Worm (Caenorhabditis elegans) whole organism, L1 larva: ENCODE data around the gene cey-4.

Experiments used
- F16B12.6 ChIP-seq: fragments of 150-350 bp; optimal IDR thresholded peaks from 2 replicates; lab custom pipeline; 2014; ENCODE audit warnings: missing biosample characterization, missing genetic modification characterization
- alr-1 ChIP-seq: fragments of 200-800 bp; sonication (Bioruptor generic); optimal IDR thresholded peaks from 2 replicates; lab custom pipeline; 2018; ENCODE audit warnings: borderline replicate concordance, mild to moderate bottlenecking, missing genetic modification characterization, missing compliant biosample characterization
- aly-2 ChIP-seq: fragments of 150-350 bp; optimal IDR thresholded peaks from 2 replicates; lab custom pipeline; 2014; ENCODE audit warnings: missing biosample characterization, missing genetic modification characterization
- blmp-1 ChIP-seq: fragments of 150-350 bp; optimal IDR thresholded peaks from 2 replicates; lab custom pipeline; 2014; ENCODE audit warnings: missing biosample characterization, missing genetic modification characterization
- ceh-63 ChIP-seq: fragments of 200-800 bp; sonication (Bioruptor generic); optimal IDR thresholded peaks from 2 replicates; lab custom pipeline; 2018; ENCODE audit warnings: mild to moderate bottlenecking, missing genetic modification characterization, missing compliant biosample characterization
- ceh-88 ChIP-seq: fragments of 200-800 bp; sonication (Bioruptor generic); IDR thresholded peaks from 2 replicates; pipeline ENCODE4 v1.3.6; 2022; ENCODE audit warnings: missing genetic modification characterization, missing compliant biosample characterization
- dsc-1 ChIP-seq: sonication (generic microtip); optimal IDR thresholded peaks from 2 replicates; lab custom pipeline; 2016; ENCODE audit warnings: mild to moderate bottlenecking, missing genetic modification characterization, missing compliant biosample characterization
- efl-1 ChIP-seq, 4 experiments: fragments of 150-350 bp; optimal IDR thresholded peaks in 3 of 4; peaks in 1 of 4; 1 replicate in 1 of 4; 2 replicates in 3 of 4; lab custom pipeline; 2014; ENCODE audit warnings: missing biosample characterization in 2 of 4, missing genetic modification characterization in 2 of 4, missing genetic modification reagents in 2 of 4
- efl-3 ChIP-seq: fragments of 200-800 bp; sonication (Bioruptor generic); optimal IDR thresholded peaks from 2 replicates; lab custom pipeline; 2018; ENCODE audit warnings: mild to moderate bottlenecking, missing genetic modification characterization, missing compliant biosample characterization
- egl-13 ChIP-seq: sonication (generic microtip); optimal IDR thresholded peaks from 2 replicates; lab custom pipeline; 2016; ENCODE audit warnings: missing genotype, missing genetic modification reagents, missing genetic modification characterization, missing compliant biosample characterization
- egl-27 ChIP-seq, 2 experiments: fragments of 150-350 bp in 1 of 2; sonication (generic microtip); optimal IDR thresholded peaks; 3 replicates each; lab custom pipeline; 2017 to 2018; ENCODE audit warnings: missing biosample characterization in 2 of 2, missing genetic modification characterization in 2 of 2, missing genetic modification reagents in 2 of 2
- elt-3 ChIP-seq, 6 experiments: fragments of 150-350 bp in 1 of 6; sonication (generic microtip); optimal IDR thresholded peaks; 2 replicates each; lab custom pipeline; 2017 to 2018; ENCODE audit warnings: missing biosample characterization in 6 of 6, missing genetic modification characterization in 6 of 6, inconsistent platforms in 1 of 6
- fkh-10 ChIP-seq: sonication (generic microtip); optimal IDR thresholded peaks from 2 replicates; lab custom pipeline; 2017; ENCODE audit warnings: missing biosample characterization, missing genetic modification reagents, missing genetic modification characterization
- fkh-4 ChIP-seq: sonication (generic microtip); optimal IDR thresholded peaks from 2 replicates; lab custom pipeline; 2016; ENCODE audit warnings: missing compliant biosample characterization, missing genetic modification characterization, borderline replicate concordance
- fkh-8 ChIP-seq: sonication (generic microtip); optimal IDR thresholded peaks from 2 replicates; lab custom pipeline; 2016; ENCODE audit warnings: mild to moderate bottlenecking, missing genetic modification characterization, missing compliant biosample characterization
- fos-1 ChIP-seq: fragments of 150-350 bp; optimal IDR thresholded peaks from 2 replicates; lab custom pipeline; 2014; ENCODE audit warnings: missing biosample characterization, missing genetic modification characterization
- hlh-4 ChIP-seq: sonication (generic microtip); optimal IDR thresholded peaks from 2 replicates; lab custom pipeline; 2016; ENCODE audit warnings: mild to moderate bottlenecking, missing genetic modification characterization, missing compliant biosample characterization
- hpl-2 ChIP-seq: fragments of 150-350 bp; optimal IDR thresholded peaks from 2 replicates; lab custom pipeline; 2014; ENCODE audit warnings: missing biosample characterization, missing genetic modification reagents, missing genetic modification characterization
- irx-1 ChIP-seq: sonication (generic microtip); optimal IDR thresholded peaks from 2 replicates; lab custom pipeline; 2016; ENCODE audit warnings: missing genetic modification characterization, missing compliant biosample characterization
- isw-1 ChIP-seq: fragments of 200-800 bp; sonication (Bioruptor generic); IDR thresholded peaks from 2 replicates; pipeline ENCODE4 v1.3.6; 2022; ENCODE audit warnings: missing genetic modification characterization, missing compliant biosample characterization
- jun-1 ChIP-seq: fragments of 150-350 bp; optimal IDR thresholded peaks from 2 replicates; lab custom pipeline; 2014; ENCODE audit warnings: missing biosample characterization, missing genetic modification reagents, missing genetic modification characterization
- lin-14 ChIP-seq: fragments of 200-800 bp; sonication (Bioruptor generic); optimal IDR thresholded peaks from 2 replicates; lab custom pipeline; 2018; ENCODE audit warnings: mild to moderate bottlenecking, missing genetic modification characterization, moderate library complexity, missing compliant biosample characterization
- mdl-1 ChIP-seq, 2 experiments: fragments of 150-350 bp; optimal IDR thresholded peaks; 2 replicates each; lab custom pipeline; 2014 to 2017; ENCODE audit warnings: missing biosample characterization in 2 of 2, missing genetic modification characterization in 2 of 2, inconsistent platforms in 1 of 2
- nhr-11 ChIP-seq: fragments of 150-350 bp; optimal IDR thresholded peaks from 2 replicates; lab custom pipeline; 2014; ENCODE audit warnings: missing biosample characterization, missing genetic modification characterization
- nhr-19 ChIP-seq: fragments of 200-800 bp; sonication (Bioruptor generic); conservative IDR thresholded peaks from 2 replicates; pipeline ENCODE4 v1.3.6; 2022; ENCODE audit warnings: missing genetic modification characterization, missing compliant biosample characterization
- nhr-20 ChIP-seq: sonication (generic microtip); optimal IDR thresholded peaks from 2 replicates; lab custom pipeline; 2016; ENCODE audit warnings: mild to moderate bottlenecking, missing genetic modification characterization, missing compliant biosample characterization
- nhr-237 ChIP-seq: fragments of 150-350 bp; optimal IDR thresholded peaks from 2 replicates; lab custom pipeline; 2014; ENCODE audit warnings: missing biosample characterization, missing genetic modification characterization
- nhr-47 ChIP-seq: sonication (generic microtip); optimal IDR thresholded peaks from 2 replicates; lab custom pipeline; 2016; ENCODE audit warnings: mild to moderate bottlenecking, missing genetic modification characterization, moderate library complexity, missing compliant biosample characterization
- nhr-76 ChIP-seq: sonication (generic microtip); optimal IDR thresholded peaks from 2 replicates; lab custom pipeline; 2017; ENCODE audit warnings: missing biosample characterization, missing genetic modification characterization
- nhr-84 ChIP-seq: sonication (generic microtip); optimal IDR thresholded peaks from 2 replicates; lab custom pipeline; 2017; ENCODE audit warnings: missing biosample characterization, missing genetic modification characterization
- pag-3 ChIP-seq: sonication (generic microtip); optimal IDR thresholded peaks from 2 replicates; lab custom pipeline; 2017; ENCODE audit warnings: missing genetic modification characterization, mild to moderate bottlenecking, missing compliant biosample characterization, antibody characterized with exemption, borderline replicate concordance; ENCODE audit not compliant: insufficient read depth
- pax-3 ChIP-seq: fragments of 200-800 bp; sonication (Bioruptor generic); optimal IDR thresholded peaks from 2 replicates; lab custom pipeline; 2018; ENCODE audit warnings: mild to moderate bottlenecking, missing genetic modification characterization, moderate library complexity, missing compliant biosample characterization
- rnt-1 ChIP-seq: sonication (generic microtip); optimal IDR thresholded peaks from 2 replicates; lab custom pipeline; 2016; ENCODE audit warnings: mild to moderate bottlenecking, missing genetic modification characterization, moderate library complexity, missing compliant biosample characterization
- skn-1 ChIP-seq: fragments of 150-350 bp; optimal IDR thresholded peaks from 2 replicates; lab custom pipeline; 2014; ENCODE audit warnings: missing biosample characterization, missing genetic modification characterization
- sox-4 ChIP-seq: sonication (generic microtip); optimal IDR thresholded peaks from 2 replicates; lab custom pipeline; 2016; ENCODE audit warnings: missing genetic modification characterization, missing compliant biosample characterization
- sptf-1 ChIP-seq: fragments of 150-350 bp; optimal IDR thresholded peaks from 2 replicates; lab custom pipeline; 2014; ENCODE audit warnings: missing biosample characterization, missing genetic modification characterization
- sup-37 ChIP-seq: fragments of 200-800 bp; sonication (Bioruptor generic); optimal IDR thresholded peaks from 2 replicates; lab custom pipeline; 2018; ENCODE audit warnings: mild to moderate bottlenecking, missing genetic modification characterization, missing compliant biosample characterization
- swsn-7 ChIP-seq: sonication (generic microtip); optimal IDR thresholded peaks from 2 replicates; lab custom pipeline; 2016; ENCODE audit warnings: missing genetic modification characterization, missing compliant biosample characterization
- tbx-2 ChIP-seq: sonication (generic microtip); optimal IDR thresholded peaks from 2 replicates; lab custom pipeline; 2016; ENCODE audit warnings: missing genetic modification characterization, missing compliant biosample characterization
- tlp-1 ChIP-seq: fragments of 150-350 bp; optimal IDR thresholded peaks from 2 replicates; lab custom pipeline; 2014; ENCODE audit warnings: missing biosample characterization, missing genetic modification characterization
- unc-30 ChIP-seq: sonication (generic microtip); optimal IDR thresholded peaks from 2 replicates; lab custom pipeline; 2017; ENCODE audit warnings: missing biosample characterization, missing genetic modification characterization
- unc-86 ChIP-seq: sonication (generic microtip); optimal IDR thresholded peaks from 2 replicates; lab custom pipeline; 2016; ENCODE audit warnings: missing genetic modification characterization, missing compliant biosample characterization
- zag-1 ChIP-seq: fragments of 150-350 bp; optimal IDR thresholded peaks from 2 replicates; lab custom pipeline; 2014; ENCODE audit warnings: missing biosample characterization, missing genetic modification characterization
- ztf-4 ChIP-seq: fragments of 150-350 bp; optimal IDR thresholded peaks from 2 replicates; lab custom pipeline; 2014; ENCODE audit warnings: missing biosample characterization, missing genetic modification characterization

The cey-4 gene

ce11 chrIII:10903009-10903609, 34.6 kb upstream of the cey-4 start (continued):
- TF ChIP-seq fkh-10 (GFP tag; lab: Kevin White, UChicago) (peak; percentile 50), nhr-76 (tag; lab: Kevin White, UChicago) (no peak), pax-3 (peak; percentile 80), nhr-237 (tag; lab: Kevin White, UChicago) (no peak), unc-30 (no peak), nhr-19 (GFP tag; lab: Robert Waterston, UW) (no peak), tbx-2 (tag; lab: Kevin White, UChicago) (peak; percentile 8), efl-3 (GFP tag; lab: Kevin White, UChicago) (no peak), ceh-88 (GFP tag; lab: Robert Waterston, UW) (no peak), lin-14 (GFP tag; lab: Kevin White, UChicago) (peak; percentile 79), pag-3 (tag; lab: Kevin White, UChicago) (no peak), irx-1 (tag; lab: Kevin White, UChicago) (no peak), rnt-1 (tag; lab: Kevin White, UChicago) (no peak), sptf-1 (no peak), ztf-4 (tag; lab: Kevin White, UChicago) (peak; percentile 50), ceh-63 (no peak), dsc-1 (peak; percentile 82), aly-2 (tag; lab: Kevin White, UChicago) (no peak), sox-4 (tag; lab: Kevin White, UChicago) (peak; percentile 43), zag-1 (no peak), unc-86 (tag; lab: Kevin White, UChicago) (peak; percentile 12), hlh-4 (tag; lab: Kevin White, UChicago) (no peak), isw-1 (GFP tag; lab: Robert Waterston, UW) (no peak), hpl-2 (no peak), skn-1 (tag; lab: Kevin White, UChicago) (no peak), blmp-1 (tag; lab: Kevin White, UChicago) (no peak), fkh-8 (tag; lab: Kevin White, UChicago) (peak; percentile 98), tlp-1 (tag; lab: Kevin White, UChicago) (no peak), mdl-1 (tag; optimal IDR thresholded peaks at IDR 0.05; lab: Kevin White, UChicago) (no peak), egl-27 (tag; optimal IDR thresholded peaks at IDR 0.05; lab: Kevin White, UChicago) (no peak), efl-1 (optimal IDR thresholded peaks at IDR 0.05; lab: Kevin White, UChicago) (no peak), efl-1 (GFP tag; optimal IDR thresholded peaks at IDR 0.05 in 1 of 2; lab: Kevin White, UChicago) (no peak), nhr-11 (peak; percentile 60), egl-13 (tag; lab: Kevin White, UChicago) (peak; percentile 63), swsn-7 (peak; percentile 45), nhr-20 (tag; lab: Kevin White, UChicago) (peak; percentile 4), sup-37 (GFP tag; lab: Kevin White, UChicago) (no peak), nhr-47 (tag; lab: Kevin White, UChicago) (peak; percentile 80), fos-1 (tag; lab: Kevin White, UChicago) (no peak), fkh-4 (tag; lab: Kevin White, UChicago) (no peak), F16B12.6 (tag; lab: Kevin White, UChicago) (no peak), nhr-84 (tag; lab: Kevin White, UChicago) (no peak), alr-1 (tag; lab: Kevin White, UChicago) (no peak), elt-3 (tag; optimal IDR thresholded peaks at IDR 0.05; lab: Kevin White, UChicago) (no peak), jun-1 (tag; lab: Kevin White, UChicago) (no peak)
